Worm (Caenorhabditis elegans) whole organism, L4/young adult: ENCODE data around the gene F35E12.10.

Experiments used
- W03F9.2 ChIP-seq: fragments of 150-350 bp; optimal IDR thresholded peaks from 2 replicates; lab custom pipeline; 2014; ENCODE audit warnings: missing biosample characterization, missing genetic modification characterization
- him-1 ChIP-seq: sonication (generic microtip); optimal IDR thresholded peaks from 2 replicates; lab custom pipeline; 2016; ENCODE audit warnings: missing genotype, missing genetic modification reagents, missing genetic modification characterization, missing compliant biosample characterization

- TF ChIP-seq W03F9.2 (tag; lab: Kevin White, UChicago) (no peak), him-1 (tag; lab: Kevin White, UChicago) (peak; percentile 30)
These were observed 33.3 kb downstream of the F35E12.10 start, which contains the start of gene zipt-9 for ce11 chrV:13715223-13715686.
